Fruit fly (Drosophila melanogaster): ENCODE measurements around the gene nes.

The nes gene

DNA sequence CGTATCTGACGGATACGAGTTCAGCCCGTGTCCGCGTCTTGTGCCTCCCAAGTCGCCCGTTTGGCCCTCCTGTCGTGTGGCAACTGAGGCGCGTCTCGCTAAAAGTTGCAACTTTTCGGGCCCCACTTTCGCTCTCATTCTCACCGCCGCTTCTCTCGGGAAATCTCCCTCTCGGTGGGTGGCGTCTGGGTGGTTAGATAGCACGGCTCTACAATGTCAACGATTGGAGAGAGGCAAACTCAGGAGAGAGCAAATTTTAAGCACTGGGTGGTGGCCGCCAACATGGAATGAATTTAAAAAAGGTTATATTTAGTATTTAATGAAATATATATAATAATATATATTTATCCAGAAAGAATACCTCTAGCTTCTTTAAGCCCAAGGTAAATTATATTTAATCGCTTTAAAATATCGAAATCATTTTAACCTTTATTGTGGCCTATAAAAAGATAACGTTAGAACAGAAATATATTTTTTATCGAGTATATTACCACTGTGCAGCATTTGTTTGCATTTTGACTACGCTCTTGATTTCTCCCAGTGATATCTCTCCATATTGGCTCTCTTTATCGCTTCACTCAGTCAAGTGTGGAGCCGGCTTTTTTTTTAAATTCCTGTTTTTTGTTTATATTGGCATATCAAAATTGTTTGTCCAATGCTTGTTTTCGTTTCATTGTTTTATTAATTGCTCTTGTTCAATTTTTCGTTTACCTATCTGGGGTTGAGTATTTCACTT, 32.1 kb upstream of the nes start, which contains the start of gene Gbs-76A (continued):
- TF ChIP-seq CG13424 (tag; optimal IDR thresholded peaks at IDR 0.05) (peak; percentile 89), Xbp1 (GFP tag; optimal IDR thresholded peaks at IDR 0.05) (peak; percentile 58), CG43689 (GFP tag; IDR thresholded peaks at IDR 0.05) (no peak), ham (GFP tag; IDR thresholded peaks at IDR 0.05) (no peak), CG14441 (GFP tag; IDR thresholded peaks at IDR 0.05) (no peak; the same call in 1 of the 2 replicates), CG14667 (GFP tag; IDR thresholded peaks at IDR 0.05) (peak; percentile 22; the same call in 1 of the 2 replicates), CG11093 (GFP tag; IDR thresholded peaks at IDR 0.05) (0 out of 3 replicates have a peak, but pooled peaks have one; percentile 57), HLH54F (GFP tag; optimal IDR thresholded peaks at IDR 0.05) (no peak), CG15011 (GFP tag; optimal IDR thresholded peaks at IDR 0.05) (peak; percentile 46), CG16815 (GFP tag; optimal IDR thresholded peaks at IDR 0.05) (peak; percentile 60), CG13894 (tag; optimal IDR thresholded peaks at IDR 0.05) (peak; percentile 87), nmo (GFP tag; optimal IDR thresholded peaks at IDR 0.05) (peak; percentile 88), CG30403 (GFP tag; optimal IDR thresholded peaks at IDR 0.05) (peak; percentile 51), dati (GFP tag; IDR thresholded peaks at IDR 0.05) (no peak), Scr (GFP tag; IDR thresholded peaks at IDR 0.05; ENCODE audit: partially characterized antibody) (peak; percentile 33; the same call in 1 of the 2 replicates), ATbp (GFP tag; optimal IDR thresholded peaks at IDR 0.05) (peak; percentile 83), CG11560 (tag; IDR thresholded peaks at IDR 0.05) (no peak), CG18619 (GFP tag; optimal IDR thresholded peaks at IDR 0.05) (peak; percentile 85), Gug (GFP tag; IDR thresholded peaks at IDR 0.05) (no peak), Atf6 (GFP tag; IDR thresholded peaks at IDR 0.05) (peak; percentile 68), Hr3 (GFP tag; optimal IDR thresholded peaks at IDR 0.05) (peak; percentile 75), btn (GFP tag; optimal IDR thresholded peaks at IDR 0.05) (no peak), CG17359 (tag; optimal IDR thresholded peaks at IDR 0.05) (peak; percentile 89), ato (GFP tag; IDR thresholded peaks at IDR 0.05; ENCODE audit: partially characterized antibody) (no peak), Myb (GFP tag; optimal IDR thresholded peaks at IDR 0.05) (no peak), bbx (GFP tag; IDR thresholded peaks at IDR 0.05; ENCODE audit: partially characterized antibody) (peak; percentile 29; the same call in 1 of the 2 replicates), zfh2 (GFP tag; optimal IDR thresholded peaks at IDR 0.05) (no peak), Hey (tag; optimal IDR thresholded peaks at IDR 0.05) (no peak), onecut (GFP tag; IDR thresholded peaks at IDR 0.05) (peak; percentile 63; the same call in 1 of the 2 replicates), tna (GFP tag; IDR thresholded peaks at IDR 0.05; ENCODE audit: partially characterized antibody) (no peak), CG17328 (GFP tag; IDR thresholded peaks at IDR 0.05) (peak; percentile 62), az2 (GFP tag; optimal IDR thresholded peaks at IDR 0.05) (peak; percentile 58), Sox100B (GFP tag; optimal IDR thresholded peaks at IDR 0.05) (peak; percentile 85), CG4707 (GFP tag; optimal IDR thresholded peaks at IDR 0.05) (peak; percentile 47), Sox102F (GFP tag; optimal IDR thresholded peaks at IDR 0.05) (peak; percentile 86), CG10979 (tag; optimal IDR thresholded peaks at IDR 0.05) (peak; percentile 87), CG31441 (GFP tag; IDR thresholded peaks at IDR 0.05) (peak; percentile 93), CG2199 (GFP tag; IDR thresholded peaks at IDR 0.05) (no peak), Optix (GFP tag; IDR thresholded peaks at IDR 0.05) (no peak), Opbp (GFP tag; IDR thresholded peaks at IDR 0.05; ENCODE audit: partially characterized antibody) (no peak), ttk (GFP tag; IDR thresholded peaks at IDR 0.05) (peak; percentile 27; the same call in 1 of the 2 replicates), CG10147 (GFP tag; optimal IDR thresholded peaks at IDR 0.05) (peak; percentile 87), dpn (GFP tag; optimal IDR thresholded peaks at IDR 0.05) (peak in 1 of 2 experiments; percentile 56), CG11723 (GFP tag; optimal IDR thresholded peaks at IDR 0.05) (peak; percentile 53), CG9215 (GFP tag; IDR thresholded peaks at IDR 0.05) (peak; percentile 70), z (GFP tag; IDR thresholded peaks at IDR 0.05) (no peak), gce (GFP tag; IDR thresholded peaks at IDR 0.05) (peak; percentile 16; the same call in 1 of the 3 replicates), HHEX (GFP tag; optimal IDR thresholded peaks at IDR 0.05) (peak; percentile 72), sug (tag; optimal IDR thresholded peaks at IDR 0.05) (peak; percentile 88)

Measured in whole organism, embryonic.